Worm (Caenorhabditis elegans): Measurements from ENCODE around the gene nphp-4.

The nphp-4 gene

ce11 chrV:11885939-11886338 lies 42.4 kb upstream of the nphp-4 start:
- TF ChIP-seq elt-2 (tag; optimal IDR thresholded peaks at IDR 0.05) (peak; percentile 38), ceh-45 (GFP tag; IDR thresholded peaks at IDR 0.05) (no peak)

DNA sequence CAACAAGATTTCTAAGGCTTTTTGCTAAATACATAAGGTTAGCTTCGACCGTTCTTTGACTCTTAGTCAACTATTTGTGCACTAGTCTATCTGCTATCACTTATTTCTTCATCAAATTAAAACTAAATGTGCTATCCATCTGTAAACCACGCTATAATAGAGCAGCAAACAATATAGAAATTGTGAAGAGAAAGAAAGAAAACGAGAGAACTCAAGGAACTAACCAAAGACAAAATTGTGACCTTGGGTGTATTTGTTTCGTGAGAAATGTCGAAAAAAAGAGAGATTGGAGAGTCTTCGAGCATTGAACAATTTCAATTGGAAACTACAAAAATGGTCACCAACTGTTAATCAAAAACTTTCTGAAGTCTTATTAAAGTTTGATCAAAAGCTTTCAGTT lies 41.6 kb upstream of the nphp-4 start:
- TF ChIP-seq K09A11.1 (tag; optimal IDR thresholded peaks at IDR 0.05; ENCODE audit: insufficient read depth) (no peak), ahr-1 (tag; optimal IDR thresholded peaks at IDR 0.05) (no peak), lim-6 (tag; optimal IDR thresholded peaks at IDR 0.05) (no peak), elt-2 (tag; optimal IDR thresholded peaks at IDR 0.05) (no peak), ama-1 (optimal IDR thresholded peaks at IDR 0.05) (no peak), rnt-1 (tag; optimal IDR thresholded peaks at IDR 0.05) (no peak), pag-3 (tag; optimal IDR thresholded peaks at IDR 0.05; ENCODE audit: borderline replicate concordance) (no peak), che-1 (tag; optimal IDR thresholded peaks at IDR 0.05) (no peak), dve-1 (tag; optimal IDR thresholded peaks at IDR 0.05) (no peak)

ce11 chrV:11883215-11883614 lies 39.7 kb upstream of the nphp-4 start:
- TF ChIP-seq pat-9 (tag; optimal IDR thresholded peaks at IDR 0.05) (no peak), pax-1 (tag; optimal IDR thresholded peaks at IDR 0.05) (no peak), dve-1 (tag; optimal IDR thresholded peaks at IDR 0.05) (no peak), K09A11.1 (tag; optimal IDR thresholded peaks at IDR 0.05; ENCODE audit: insufficient read depth) (peak; percentile 39)

ce11 chrV:11879732-11880131 lies 36.2 kb upstream of the nphp-4 start, which contains the start of gene sulp-5:
sulp-5 (plus strand) TSS chrV:11880032.
- no peak for TF ChIP-seq madf-2 (tag; optimal IDR thresholded peaks at IDR 0.05)
- no peak for TF ChIP-seq zip-5 (tag; optimal IDR thresholded peaks at IDR 0.05)
- no peak for TF ChIP-seq F13H6.1 (tag; optimal IDR thresholded peaks at IDR 0.05)
- no peak for TF ChIP-seq ceh-45 (GFP tag; IDR thresholded peaks at IDR 0.05)
- TF ChIP-seq K09A11.1 (tag; optimal IDR thresholded peaks at IDR 0.05; ENCODE audit: insufficient read depth), result no peak
- TF ChIP-seq ceh-14 (tag; optimal IDR thresholded peaks at IDR 0.05), result no peak
- no peak for TF ChIP-seq hlh-30 (tag; optimal IDR thresholded peaks at IDR 0.05; ENCODE audit: insufficient read depth)
- no peak for TF ChIP-seq hlh-15 (tag; optimal IDR thresholded peaks at IDR 0.05)
- no peak for TF ChIP-seq ceh-2 (tag; optimal IDR thresholded peaks at IDR 0.05)
- no peak for TF ChIP-seq ceh-24 (tag; optimal IDR thresholded peaks at IDR 0.05)
- TF ChIP-seq che-1 (tag; optimal IDR thresholded peaks at IDR 0.05), result no peak
- TF ChIP-seq pax-1 (tag; optimal IDR thresholded peaks at IDR 0.05), result no peak
- no peak for TF ChIP-seq nhr-232 (tag; optimal IDR thresholded peaks at IDR 0.05)
- TF ChIP-seq ceh-31 (tag; optimal IDR thresholded peaks at IDR 0.05), result no peak

DNA sequence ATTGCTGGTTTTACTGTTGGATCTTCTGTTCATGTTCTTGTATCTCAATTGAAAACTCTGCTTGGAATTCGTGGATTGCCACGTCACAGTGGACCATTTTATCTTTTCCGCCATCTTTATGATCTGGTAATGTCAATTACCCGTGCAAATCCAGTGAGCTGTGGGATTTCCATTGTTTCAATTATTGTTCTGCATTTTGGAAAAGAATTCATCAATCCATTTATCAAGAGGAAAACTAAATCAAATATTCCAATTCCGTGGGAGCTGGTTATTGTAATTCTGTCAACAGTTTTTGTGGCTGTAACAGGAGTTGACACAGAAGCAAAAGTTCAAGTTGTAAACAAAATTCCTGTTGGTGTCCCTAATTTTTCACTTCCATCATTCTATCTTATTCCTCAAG lies 33.1 kb upstream of the nphp-4 start:
- TF ChIP-seq ahr-1 (tag; optimal IDR thresholded peaks at IDR 0.05) (no peak), rnt-1 (tag; optimal IDR thresholded peaks at IDR 0.05) (no peak), unc-3 (GFP tag; conservative IDR thresholded peaks at IDR 0.05) (no peak), unc-3 (tag; optimal IDR thresholded peaks at IDR 0.05) (no peak)

DNA sequence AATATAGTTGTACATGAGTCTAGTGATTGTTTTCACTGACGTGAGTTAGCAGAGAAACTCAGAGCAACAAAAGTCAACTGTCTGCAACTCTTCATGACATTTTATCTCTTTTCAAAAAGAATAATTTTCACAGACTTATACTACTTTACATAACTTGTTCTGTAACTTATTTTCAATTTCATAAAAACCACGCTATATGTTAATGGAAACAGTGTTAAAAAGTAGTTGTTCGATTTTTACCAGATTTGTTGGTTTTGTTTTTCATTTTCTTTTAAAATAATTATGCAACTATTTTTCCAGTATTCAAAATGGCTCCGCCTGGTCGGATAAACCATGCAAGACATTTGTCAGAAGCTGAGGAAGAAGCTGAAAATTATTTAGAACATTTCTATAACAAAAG lies 31.5 kb upstream of the nphp-4 start, which contains the start of gene sulp-4:
Gene sulp-4 (plus strand): TSS at position 301 of the 400 bp plus-strand sequence.
- no peak for TF ChIP-seq ceh-2 (tag; optimal IDR thresholded peaks at IDR 0.05)
- TF ChIP-seq ets-4 (tag; optimal IDR thresholded peaks at IDR 0.05), result no peak

DNA sequence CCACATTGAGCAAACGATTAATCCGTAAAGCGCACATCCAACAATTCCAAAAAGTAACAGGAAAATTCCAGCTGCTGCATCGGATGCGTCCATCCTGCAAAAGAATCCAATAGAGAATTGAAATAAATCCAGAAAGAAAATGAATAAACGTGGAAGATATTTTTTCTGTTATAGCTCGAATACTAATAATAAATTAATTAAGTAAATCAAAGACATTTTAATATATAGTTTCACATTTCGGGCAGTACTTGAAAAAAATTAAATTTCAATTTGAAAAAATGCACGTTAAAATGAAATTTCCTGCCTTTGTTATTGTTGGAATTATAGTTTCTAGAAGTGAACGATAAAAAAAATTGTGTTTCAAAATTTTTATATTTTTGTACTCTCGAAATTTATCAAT lies 24.6 kb upstream of the nphp-4 start, which contains the start of gene R13H4.7:
Gene R13H4.7 (minus strand): TSS at position 101 of the 400 bp plus-strand sequence.
- TF ChIP-seq ceh-19 (GFP tag; optimal IDR thresholded peaks at IDR 0.05) (no peak), ztf-16 (tag; optimal IDR thresholded peaks at IDR 0.05) (no peak)

- no peak for TF ChIP-seq ref-2 (tag; optimal IDR thresholded peaks at IDR 0.05)
- TF ChIP-seq pat-9 (tag; optimal IDR thresholded peaks at IDR 0.05), result no peak
- no peak for TF ChIP-seq ceh-14 (tag; optimal IDR thresholded peaks at IDR 0.05)
- TF ChIP-seq gmeb-2 (tag; optimal IDR thresholded peaks at IDR 0.05), result no peak
- TF ChIP-seq zip-5 (tag; optimal IDR thresholded peaks at IDR 0.05), result no peak
- TF ChIP-seq che-1 (tag; optimal IDR thresholded peaks at IDR 0.05), result no peak
- no peak for TF ChIP-seq ceh-24 (tag; optimal IDR thresholded peaks at IDR 0.05)
- no peak for TF ChIP-seq pag-3 (tag; optimal IDR thresholded peaks at IDR 0.05; ENCODE audit: borderline replicate concordance)
- no peak for TF ChIP-seq unc-3 (GFP tag; conservative IDR thresholded peaks at IDR 0.05)
- TF ChIP-seq unc-3 (tag; optimal IDR thresholded peaks at IDR 0.05), result no peak
- TF ChIP-seq nhr-11 (tag; optimal IDR thresholded peaks at IDR 0.05), result no peak
- TF ChIP-seq ceh-19 (GFP tag; optimal IDR thresholded peaks at IDR 0.05), result no peak
- no peak for TF ChIP-seq ceh-31 (tag; optimal IDR thresholded peaks at IDR 0.05)
- TF ChIP-seq tbx-7 (tag; optimal IDR thresholded peaks at IDR 0.05), result no peak
- no peak for TF ChIP-seq hlh-8 (tag; optimal IDR thresholded peaks at IDR 0.05)
- TF ChIP-seq C08G9.2 (tag; optimal IDR thresholded peaks at IDR 0.05), result no peak
Observed at ce11 chrV:11862817-11863216, 19.3 kb upstream of the nphp-4 start, which contains the start of gene R13H4.6. R13H4.6 (plus strand) TSS chrV:11863117.
